Fruit fly (Drosophila melanogaster) whole organism, embryonic: Measurements from ENCODE around the gene Gpdh1.

Experiments used
- Ada2b ChIP-seq: fragments of 200-800 bp; sonication (Bioruptor generic); IDR thresholded peaks from 2 replicates; pipeline ENCODE4 v1.3.6; 2022; ENCODE audit warnings: missing biosample characterization, missing genetic modification characterization
- CG10959 ChIP-seq: fragments of 200-800 bp; sonication (Bioruptor generic); IDR thresholded peaks from 2 replicates; pipeline ENCODE4 v1.3.6; 2022; ENCODE audit warnings: missing biosample characterization, missing genetic modification characterization
- CG15269 ChIP-seq: fragments of 200-800 bp; sonication (Bioruptor generic); optimal IDR thresholded peaks from 2 replicates; lab custom pipeline; 2018; ENCODE audit warnings: missing biosample characterization, mild to moderate bottlenecking, missing genetic modification characterization, moderate library complexity
- CG15601 ChIP-seq: fragments of 200-800 bp; sonication (Bioruptor generic); optimal IDR thresholded peaks from 3 replicates; lab custom pipeline; 2019; ENCODE audit warnings: missing biosample characterization, mild to moderate bottlenecking, missing genetic modification characterization, moderate library complexity
- CG1647 ChIP-seq: fragments of 200-800 bp; sonication (Bioruptor generic); optimal IDR thresholded peaks from 3 replicates; lab custom pipeline; 2016; ENCODE audit warnings: missing biosample characterization, missing genetic modification characterization
- CG17568 ChIP-seq: fragments of 200-800 bp; sonication (Bioruptor generic); optimal IDR thresholded peaks from 2 replicates; lab custom pipeline; 2018; ENCODE audit warnings: missing biosample characterization, mild to moderate bottlenecking, missing genetic modification characterization, moderate library complexity
- CG17612 ChIP-seq: fragments of 200-800 bp; sonication (Bioruptor generic); IDR thresholded peaks from 2 replicates; pipeline ENCODE4 v1.3.6; 2022; ENCODE audit warnings: missing biosample characterization, missing genetic modification characterization
- CG1792 ChIP-seq: fragments of 200-800 bp; sonication (Bioruptor generic); optimal IDR thresholded peaks from 2 replicates; lab custom pipeline; 2016; ENCODE audit warnings: missing biosample characterization, missing genetic modification characterization
- CG18011 ChIP-seq: fragments of 200-800 bp; sonication (Bioruptor generic); optimal IDR thresholded peaks from 2 replicates; lab custom pipeline; 2017; ENCODE audit warnings: missing biosample characterization, missing genetic modification characterization, mild to moderate bottlenecking, moderate library complexity, missing genotype
- CG2712 ChIP-seq: fragments of 200-800 bp; optimal IDR thresholded peaks from 3 replicates; lab custom pipeline; 2019; ENCODE audit warnings: missing biosample characterization, mild to moderate bottlenecking, missing genetic modification characterization, moderate library complexity
- CG31441 ChIP-seq: fragments of 200-800 bp; sonication (Bioruptor generic); IDR thresholded peaks from 2 replicates; pipeline ENCODE4 v1.3.6; 2022; ENCODE audit warnings: missing biosample characterization, missing genetic modification characterization
- CG4282 ChIP-seq: fragments of 200-800 bp; sonication (Bioruptor generic); optimal IDR thresholded peaks from 2 replicates; lab custom pipeline; 2016; ENCODE audit warnings: missing biosample characterization, missing genetic modification characterization
- CG5180 ChIP-seq: fragments of 200-800 bp; sonication (Bioruptor generic); optimal IDR thresholded peaks from 3 replicates; lab custom pipeline; 2017; ENCODE audit warnings: missing biosample characterization, missing genetic modification characterization, mild to moderate bottlenecking, moderate library complexity, missing genetic modification reagents
- CG6689 ChIP-seq: fragments of 200-800 bp; sonication (Bioruptor generic); IDR thresholded peaks from 2 replicates; pipeline ENCODE4 v1.3.6; 2022; ENCODE audit warnings: missing biosample characterization, missing genetic modification characterization
- CG8089 ChIP-seq: fragments of 200-800 bp; sonication (Bioruptor generic); optimal IDR thresholded peaks from 3 replicates; lab custom pipeline; 2016; ENCODE audit warnings: missing biosample characterization, missing genetic modification characterization
- CG9876 ChIP-seq: fragments of 200-800 bp; sonication (Bioruptor generic); optimal IDR thresholded peaks from 2 replicates; lab custom pipeline; 2016; ENCODE audit warnings: missing biosample characterization, missing genetic modification characterization
- Elba2 ChIP-seq: fragments of 200-800 bp; sonication (Bioruptor generic); optimal IDR thresholded peaks from 3 replicates; lab custom pipeline; 2016; ENCODE audit warnings: missing biosample characterization, missing genetic modification characterization
- HLH3B ChIP-seq: fragments of 200-800 bp; sonication (Bioruptor generic); IDR thresholded peaks from 2 replicates; pipeline ENCODE4 v1.3.6; 2022; ENCODE audit warnings: missing biosample characterization, missing genetic modification characterization
- HLH54F ChIP-seq: fragments of 200-800 bp; sonication (Bioruptor generic); optimal IDR thresholded peaks from 3 replicates; lab custom pipeline; 2016; ENCODE audit warnings: missing biosample characterization, missing genetic modification characterization
- Hsf ChIP-seq: fragments of 200-800 bp; sonication (Bioruptor generic); optimal IDR thresholded peaks from 3 replicates; lab custom pipeline; 2016; ENCODE audit warnings: missing biosample characterization, missing genetic modification characterization
- Lim3 ChIP-seq: fragments of 200-800 bp; sonication (Bioruptor generic); IDR thresholded peaks from 2 replicates; pipeline ENCODE4 v1.3.6; 2022; ENCODE audit warnings: missing biosample characterization, missing genetic modification characterization
- NC2β ChIP-seq: fragments of 200-800 bp; sonication (Bioruptor generic); optimal IDR thresholded peaks from 2 replicates; lab custom pipeline; 2016; ENCODE audit warnings: missing biosample characterization, missing genetic modification characterization
- NfI ChIP-seq: fragments of 200-800 bp; sonication (Bioruptor generic); optimal IDR thresholded peaks from 3 replicates; lab custom pipeline; 2018; ENCODE audit warnings: missing biosample characterization, mild to moderate bottlenecking, missing genetic modification characterization, moderate library complexity
- PHDP ChIP-seq: fragments of 200-800 bp; sonication (Bioruptor generic); optimal IDR thresholded peaks from 3 replicates; lab custom pipeline; 2018; ENCODE audit warnings: missing biosample characterization, mild to moderate bottlenecking, missing genetic modification characterization, moderate library complexity
- TFAM ChIP-seq: fragments of 200-800 bp; sonication (Bioruptor generic); optimal IDR thresholded peaks from 2 replicates; lab custom pipeline; 2017; ENCODE audit warnings: missing biosample characterization, missing genetic modification characterization, inconsistent platforms
- ac ChIP-seq: fragments of 200-800 bp; sonication (Bioruptor generic); optimal IDR thresholded peaks from 3 replicates; lab custom pipeline; 2017; ENCODE audit warnings: missing biosample characterization, mild to moderate bottlenecking, missing genetic modification characterization
- amos ChIP-seq: fragments of 200-800 bp; sonication (Bioruptor generic); IDR thresholded peaks from 2 replicates; pipeline ENCODE4 v1.3.6; 2022; ENCODE audit warnings: missing biosample characterization, missing genetic modification characterization; ENCODE audit not compliant: partially characterized antibody
- cato ChIP-seq: fragments of 200-800 bp; sonication (Bioruptor generic); optimal IDR thresholded peaks from 2 replicates; lab custom pipeline; 2016; ENCODE audit warnings: missing biosample characterization, missing genetic modification characterization, borderline replicate concordance
- chif ChIP-seq, 2 experiments: fragments of 200-800 bp; sonication (Bioruptor generic); optimal IDR thresholded peaks; 3 replicates each; lab custom pipeline; 2016; ENCODE audit warnings: missing biosample characterization in 2 of 2, missing genetic modification characterization in 2 of 2
- cwo ChIP-seq: fragments of 200-800 bp; sonication (Bioruptor generic); optimal IDR thresholded peaks from 3 replicates; lab custom pipeline; 2017; ENCODE audit warnings: missing biosample characterization, missing genetic modification characterization, mild to moderate bottlenecking, moderate library complexity, missing genetic modification reagents
- emc ChIP-seq: fragments of 200-800 bp; sonication (Bioruptor generic); optimal IDR thresholded peaks from 2 replicates; lab custom pipeline; 2016; ENCODE audit warnings: missing biosample characterization, missing genetic modification characterization
- ems ChIP-seq: fragments of 200-800 bp; sonication (Bioruptor generic); optimal IDR thresholded peaks from 3 replicates; lab custom pipeline; 2016; ENCODE audit warnings: missing biosample characterization, missing genetic modification characterization
- eve ChIP-seq, 2 experiments: fragments of >200 bp; optimal IDR thresholded peaks; 2 replicates each; lab custom pipeline; 2017; ENCODE audit warnings: missing biosample characterization in 2 of 2, missing genetic modification characterization in 2 of 2
- fru ChIP-seq: fragments of >200 bp; optimal IDR thresholded peaks from 2 replicates; lab custom pipeline; 2017
- grau ChIP-seq: fragments of 200-800 bp; optimal IDR thresholded peaks from 3 replicates; lab custom pipeline; 2019; ENCODE audit warnings: missing biosample characterization, mild to moderate bottlenecking, missing genetic modification characterization, moderate library complexity
- kay ChIP-seq: fragments of 200-800 bp; sonication (Bioruptor generic); optimal IDR thresholded peaks from 2 replicates; lab custom pipeline; 2016; ENCODE audit warnings: missing biosample characterization, missing genetic modification characterization
- lab ChIP-seq: fragments of 200-800 bp; sonication (Bioruptor generic); optimal IDR thresholded peaks from 3 replicates; lab custom pipeline; 2017; ENCODE audit warnings: missing biosample characterization, missing genetic modification characterization, mild to moderate bottlenecking, moderate library complexity, missing genetic modification reagents
- nerfin-2 ChIP-seq: fragments of 200-800 bp; sonication (Bioruptor generic); IDR thresholded peaks from 2 replicates; pipeline ENCODE4 v1.3.6; 2022; ENCODE audit warnings: missing biosample characterization, missing genetic modification characterization; ENCODE audit not compliant: partially characterized antibody
- otp ChIP-seq: fragments of 200-800 bp; sonication (Bioruptor generic); IDR thresholded peaks from 3 replicates; pipeline ENCODE4, ENCODE4 v1.3.6; 2022; ENCODE audit warnings: missing biosample characterization, missing genetic modification characterization
- pfk ChIP-seq: fragments of 200-800 bp; sonication (Bioruptor generic); optimal IDR thresholded peaks from 2 replicates; lab custom pipeline; 2018; ENCODE audit warnings: missing biosample characterization, mild to moderate bottlenecking, missing genetic modification characterization, moderate library complexity
- sim ChIP-seq: fragments of 200-800 bp; sonication (Bioruptor generic); IDR thresholded peaks from 2 replicates; pipeline ENCODE4 v1.3.6; 2022; ENCODE audit warnings: missing biosample characterization, missing genetic modification characterization
- sna ChIP-seq: fragments of 200-800 bp; sonication (Bioruptor generic); IDR thresholded peaks from 2 replicates; pipeline ENCODE4 v1.3.6; 2022; ENCODE audit warnings: missing biosample characterization, missing genetic modification characterization; ENCODE audit not compliant: partially characterized antibody
- ssp ChIP-seq: fragments of 200-800 bp; sonication (Bioruptor generic); IDR thresholded peaks from 2 replicates; pipeline ENCODE4 v1.3.6; 2022; ENCODE audit warnings: missing biosample characterization, missing genetic modification characterization
- sug ChIP-seq: fragments of 200-800 bp; optimal IDR thresholded peaks from 2 replicates; lab custom pipeline; 2019; ENCODE audit warnings: missing biosample characterization, mild to moderate bottlenecking, missing genetic modification characterization, moderate library complexity
- trh ChIP-seq: fragments of 200-800 bp; sonication (Bioruptor generic); optimal IDR thresholded peaks from 2 replicates; lab custom pipeline; 2016; ENCODE audit warnings: missing biosample characterization, missing genetic modification characterization
- tx ChIP-seq: fragments of 200-800 bp; sonication (Bioruptor generic); optimal IDR thresholded peaks from 2 replicates; lab custom pipeline; 2016; ENCODE audit warnings: missing biosample characterization, missing genetic modification characterization
- vnd ChIP-seq: fragments of 200-800 bp; sonication (Bioruptor generic); IDR thresholded peaks from 3 replicates; pipeline ENCODE4 v1.3.6; 2022; ENCODE audit warnings: missing biosample characterization, missing genetic modification characterization; ENCODE audit not compliant: partially characterized antibody
- vvl ChIP-seq: fragments of 200-800 bp; sonication (Bioruptor generic); IDR thresholded peaks from 2 replicates; pipeline ENCODE4 v1.3.6; 2022; ENCODE audit warnings: missing biosample characterization, missing genetic modification characterization
- z ChIP-seq: fragments of 200-800 bp; sonication (Bioruptor generic); IDR thresholded peaks from 3 replicates; pipeline ENCODE4 v1.3.6; 2022; ENCODE audit warnings: missing biosample characterization, missing genetic modification characterization

The Gpdh1 gene

DNA sequence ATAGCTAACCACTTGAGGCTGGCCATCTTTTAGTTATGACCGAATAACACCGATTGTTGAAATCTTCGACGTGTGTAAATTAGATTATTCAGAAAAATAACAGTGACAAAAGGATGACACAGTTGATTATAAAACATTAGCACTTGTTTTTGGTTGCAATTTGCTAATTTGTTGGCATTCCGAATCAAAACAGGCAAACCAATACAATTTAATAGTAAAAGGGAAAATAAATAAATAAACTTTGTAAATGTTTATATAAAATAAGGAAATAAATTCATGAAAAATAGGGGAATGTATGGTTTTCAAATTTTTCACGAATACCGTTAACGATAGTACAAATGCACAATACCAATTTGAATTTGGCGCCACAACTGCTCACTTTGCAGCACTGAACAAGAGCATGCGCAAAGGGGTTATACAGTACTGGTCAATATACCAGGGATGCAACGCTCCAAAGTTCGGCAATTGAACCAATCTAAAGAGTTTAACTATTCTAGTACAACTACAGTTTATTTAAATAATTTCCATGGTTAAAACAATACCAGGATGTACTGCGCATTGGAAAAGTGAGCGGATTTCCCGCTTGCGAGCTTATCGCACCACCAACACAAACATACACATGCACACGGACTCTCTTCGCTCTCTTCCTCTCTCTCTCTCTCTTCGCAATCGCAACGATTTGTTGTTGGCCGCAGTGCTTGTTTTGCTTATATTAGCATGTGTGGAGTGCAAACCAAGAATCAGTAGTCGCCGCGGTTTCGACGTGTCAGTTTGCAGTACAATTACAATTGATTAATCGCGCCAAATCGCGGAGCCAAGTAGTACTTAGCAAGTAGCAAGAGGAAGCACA lies at the start of gene Gpdh1, which contains the start of gene Sfp26Ad (continued):
- TF ChIP-seq TFAM (GFP tag; lab: Kevin White, UChicago) (peak; percentile 22), Hsf (GFP tag; lab: Kevin White, UChicago) (peak; percentile 77), sna (GFP tag; lab: Robert Waterston, UW) (peak; percentile 47), otp (GFP tag; lab: Robert Waterston, UW) (no peak), chif (GFP tag; optimal IDR thresholded peaks at IDR 0.05; lab: Kevin White, UChicago) (peak; percentile 68 to 76), kay (GFP tag; lab: Kevin White, UChicago) (peak; percentile 76), CG10959 (peak; percentile 32; the same call in 1 of the 2 replicates), CG31441 (GFP tag; lab: Robert Waterston, UW) (peak; percentile 50), sug (tag; lab: Kevin White, UChicago) (peak; percentile 56), NfI (GFP tag; lab: Kevin White, UChicago) (peak; percentile 82), PHDP (peak; percentile 73), emc (GFP tag; lab: Kevin White, UChicago) (peak; percentile 58), Elba2 (GFP tag; lab: Kevin White, UChicago) (peak; percentile 72), CG9876 (peak; percentile 46), ssp (GFP tag; lab: Robert Waterston, UW) (peak; percentile 54), CG4282 (GFP tag; lab: Kevin White, UChicago) (peak; percentile 62), nerfin-2 (GFP tag; lab: Robert Waterston, UW) (peak; percentile 39; the same call in 1 of the 2 replicates), HLH3B (GFP tag; lab: Robert Waterston, UW) (peak; percentile 71), NC2β (GFP tag; lab: Kevin White, UChicago) (peak; percentile 80), ac (GFP tag; lab: Kevin White, UChicago) (no peak), CG17568 (peak; percentile 74), vvl (peak; percentile 80), CG17612 (GFP tag; lab: Robert Waterston, UW) (no peak), amos (GFP tag; lab: Robert Waterston, UW) (peak; percentile 36), Lim3 (GFP tag; lab: Robert Waterston, UW) (no peak), pfk (GFP tag; lab: Kevin White, UChicago) (peak; percentile 7), cato (GFP tag; lab: Kevin White, UChicago) (peak; percentile 10), z (GFP tag; lab: Robert Waterston, UW) (0 out of 3 replicates have a peak, but pooled peaks have one; percentile 22), fru (lab: Kevin White, UChicago) (no peak), grau (peak; percentile 66), lab (GFP tag; lab: Kevin White, UChicago) (peak; percentile 87), ems (GFP tag; lab: Kevin White, UChicago) (peak; percentile 87), cwo (GFP tag; lab: Kevin White, UChicago) (peak; percentile 68), eve (GFP tag; optimal IDR thresholded peaks at IDR 0.05; lab: Kevin White, UChicago) (no peak), tx (GFP tag; lab: Kevin White, UChicago) (peak; percentile 83), CG8089 (GFP tag; lab: Kevin White, UChicago) (peak; percentile 45), vnd (GFP tag; lab: Robert Waterston, UW) (no peak), CG18011 (GFP tag; lab: Kevin White, UChicago) (peak; percentile 62), CG2712 (tag; lab: Kevin White, UChicago) (peak; percentile 68), CG1792 (GFP tag; lab: Kevin White, UChicago) (peak; percentile 56), CG6689 (GFP tag; lab: Robert Waterston, UW) (0 out of 2 replicates have a peak, but pooled peaks have one; percentile 24), sim (GFP tag; lab: Robert Waterston, UW) (peak; percentile 32; the same call in 1 of the 2 replicates), CG1647 (peak; percentile 83), CG15269 (tag; lab: Kevin White, UChicago) (peak; percentile 58), CG5180 (peak; percentile 17), CG15601 (tag; lab: Kevin White, UChicago) (peak; percentile 69), HLH54F (peak; percentile 84), trh (GFP tag; lab: Kevin White, UChicago) (peak; percentile 65), Ada2b (peak; percentile 54; the same call in 1 of the 2 replicates)
